Fruit fly (Drosophila melanogaster) whole organism, embryonic: Measurements from ENCODE around the gene RpS17.

Experiments
- Aef1 ChIP-seq: fragments of 200-800 bp; sonication (Bioruptor generic); IDR thresholded peaks from 3 replicates; pipeline ENCODE4 v1.3.6; 2022; ENCODE audit warnings: missing biosample characterization, missing genetic modification characterization
- Asciz ChIP-seq: fragments of 200-800 bp; sonication (Bioruptor generic); optimal IDR thresholded peaks from 2 replicates; lab custom pipeline; 2017; ENCODE audit warnings: missing biosample characterization, mild to moderate bottlenecking, missing genetic modification characterization, missing genetic modification reagents
- Awh ChIP-seq: fragments of 200-800 bp; sonication (Bioruptor generic); IDR thresholded peaks from 2 replicates; pipeline ENCODE4, ENCODE4 v1.3.6; 2022; ENCODE audit warnings: missing biosample characterization, missing genetic modification characterization
- B-H2 ChIP-seq: fragments of 200-800 bp; sonication (Bioruptor generic); optimal IDR thresholded peaks from 2 replicates; lab custom pipeline; 2018; ENCODE audit warnings: missing biosample characterization, mild to moderate bottlenecking, missing genetic modification characterization
- CG10565 ChIP-seq: fragments of 200-800 bp; sonication (Bioruptor generic); optimal IDR thresholded peaks from 3 replicates; lab custom pipeline; 2016; ENCODE audit warnings: missing biosample characterization, mild to moderate bottlenecking, missing genetic modification characterization
- CG10979 ChIP-seq: fragments of 200-800 bp; sonication (Bioruptor generic); optimal IDR thresholded peaks from 2 replicates; lab custom pipeline; 2018; ENCODE audit warnings: missing biosample characterization, mild to moderate bottlenecking, missing genetic modification characterization, moderate library complexity
- CG11085 ChIP-seq: fragments of 200-800 bp; sonication (Bioruptor generic); IDR thresholded peaks from 2 replicates; pipeline ENCODE4 v1.3.6; 2022; ENCODE audit warnings: missing biosample characterization, missing genetic modification characterization
- CG12219 ChIP-seq: fragments of 200-800 bp; sonication (Bioruptor generic); optimal IDR thresholded peaks from 3 replicates; lab custom pipeline; 2018; ENCODE audit warnings: missing biosample characterization, mild to moderate bottlenecking, missing genetic modification characterization
- CG12236 ChIP-seq: fragments of 200-800 bp; sonication (Bioruptor generic); optimal IDR thresholded peaks from 2 replicates; lab custom pipeline; 2016; ENCODE audit warnings: missing biosample characterization, missing genetic modification characterization
- CG13296 ChIP-seq: fragments of 200-800 bp; sonication (Bioruptor generic); optimal IDR thresholded peaks from 3 replicates; lab custom pipeline; 2018; ENCODE audit warnings: missing biosample characterization, mild to moderate bottlenecking, missing genetic modification characterization
- CG14014 ChIP-seq: fragments of 200-800 bp; sonication (Bioruptor generic); IDR thresholded peaks from 2 replicates; pipeline ENCODE4 v1.3.6; 2022; ENCODE audit warnings: missing biosample characterization, missing genetic modification characterization
- CG15011 ChIP-seq: fragments of 200-800 bp; sonication (Bioruptor generic); optimal IDR thresholded peaks from 3 replicates; lab custom pipeline; 2018; ENCODE audit warnings: missing biosample characterization, mild to moderate bottlenecking, missing genetic modification characterization
- CG15514 ChIP-seq: fragments of 200-800 bp; sonication (Bioruptor generic); optimal IDR thresholded peaks from 3 replicates; lab custom pipeline; 2017; ENCODE audit warnings: missing biosample characterization, missing genetic modification characterization, mild to moderate bottlenecking, moderate library complexity, missing genetic modification reagents
- CG16813 ChIP-seq: fragments of 200-800 bp; sonication (Bioruptor generic); IDR thresholded peaks from 3 replicates; pipeline ENCODE4 v1.3.6; 2022; ENCODE audit warnings: missing biosample characterization, missing genetic modification characterization; ENCODE audit not compliant: partially characterized antibody
- CG17328 ChIP-seq: fragments of 200-800 bp; sonication (Bioruptor generic); IDR thresholded peaks from 2 replicates; pipeline ENCODE4 v1.3.6; 2022; ENCODE audit warnings: missing biosample characterization, missing genetic modification characterization
- CG17829 ChIP-seq: fragments of 200-800 bp; optimal IDR thresholded peaks from 2 replicates; lab custom pipeline; 2019; ENCODE audit warnings: missing biosample characterization, mild to moderate bottlenecking, missing genetic modification characterization, moderate library complexity
- CG17912 ChIP-seq: fragments of 200-800 bp; sonication (Bioruptor generic); optimal IDR thresholded peaks from 2 replicates; lab custom pipeline; 2018; ENCODE audit warnings: missing biosample characterization, mild to moderate bottlenecking, missing genetic modification characterization
- CG1832 ChIP-seq: fragments of 200-800 bp; sonication (Bioruptor generic); optimal IDR thresholded peaks from 2 replicates; lab custom pipeline; 2017; ENCODE audit warnings: missing biosample characterization, mild to moderate bottlenecking, missing genetic modification characterization, inconsistent platforms
- CG2875 ChIP-seq: fragments of 200-800 bp; sonication (Bioruptor generic); optimal IDR thresholded peaks from 2 replicates; lab custom pipeline; 2017; ENCODE audit warnings: missing biosample characterization, mild to moderate bottlenecking, missing genetic modification characterization, missing genetic modification reagents
- CG2889 ChIP-seq: fragments of 200-800 bp; sonication (Bioruptor generic); IDR thresholded peaks from 3 replicates; pipeline ENCODE4 v1.3.6; 2022; ENCODE audit warnings: missing biosample characterization, missing genetic modification characterization
- CG31224 ChIP-seq: fragments of 200-800 bp; sonication (Bioruptor generic); IDR thresholded peaks from 2 replicates; pipeline ENCODE4 v1.3.6; 2022; ENCODE audit warnings: missing biosample characterization, missing genetic modification characterization
- CG31441 ChIP-seq: fragments of 200-800 bp; sonication (Bioruptor generic); IDR thresholded peaks from 2 replicates; pipeline ENCODE4 v1.3.6; 2022; ENCODE audit warnings: missing biosample characterization, missing genetic modification characterization
- CG42726 ChIP-seq: fragments of 200-800 bp; sonication (Bioruptor generic); IDR thresholded peaks from 2 replicates; pipeline ENCODE4 v1.3.6; 2022; ENCODE audit warnings: missing biosample characterization, missing genetic modification characterization; ENCODE audit not compliant: partially characterized antibody
- CG4360 ChIP-seq: fragments of 200-800 bp; sonication (Bioruptor generic); IDR thresholded peaks from 2 replicates; pipeline ENCODE4 v1.3.6; 2022; ENCODE audit warnings: missing biosample characterization, missing genetic modification characterization
- CG6683 ChIP-seq: fragments of 200-800 bp; sonication (Bioruptor generic); optimal IDR thresholded peaks from 2 replicates; lab custom pipeline; 2017; ENCODE audit warnings: missing biosample characterization, mild to moderate bottlenecking, missing genetic modification characterization, missing genetic modification reagents
- CG6791 ChIP-seq: fragments of 200-800 bp; sonication (Bioruptor generic); IDR thresholded peaks from 3 replicates; pipeline ENCODE4 v1.3.6; 2022; ENCODE audit warnings: missing biosample characterization, missing genetic modification characterization; ENCODE audit not compliant: partially characterized antibody
- CG7271 ChIP-seq: fragments of 200-800 bp; sonication (Bioruptor generic); optimal IDR thresholded peaks from 2 replicates; lab custom pipeline; 2018; ENCODE audit warnings: missing biosample characterization, mild to moderate bottlenecking, missing genetic modification characterization, moderate library complexity
- CG8359 ChIP-seq: fragments of 200-800 bp; sonication (Bioruptor generic); optimal IDR thresholded peaks from 2 replicates; lab custom pipeline; 2017; ENCODE audit warnings: missing biosample characterization, mild to moderate bottlenecking, missing genetic modification characterization, borderline replicate concordance
- CG8765 ChIP-seq: fragments of 200-800 bp; sonication (Bioruptor generic); IDR thresholded peaks from 2 replicates; pipeline ENCODE4 v1.3.6; 2022; ENCODE audit warnings: missing biosample characterization, missing genetic modification characterization
- E2f1 ChIP-seq: fragments of 200-800 bp; sonication (Bioruptor generic); IDR thresholded peaks from 2 replicates; pipeline ENCODE4 v1.3.6; 2022; ENCODE audit warnings: missing biosample characterization, missing genetic modification characterization
- H2.0 ChIP-seq: fragments of 200-800 bp; sonication (Bioruptor generic); IDR thresholded peaks from 2 replicates; pipeline ENCODE4 v1.3.6; 2022; ENCODE audit warnings: missing biosample characterization, missing genetic modification characterization
- HLH3B ChIP-seq: fragments of 200-800 bp; sonication (Bioruptor generic); IDR thresholded peaks from 2 replicates; pipeline ENCODE4 v1.3.6; 2022; ENCODE audit warnings: missing biosample characterization, missing genetic modification characterization
- Hand ChIP-seq: fragments of 200-800 bp; sonication (Bioruptor generic); optimal IDR thresholded peaks from 2 replicates; lab custom pipeline; 2017; ENCODE audit warnings: mild to moderate bottlenecking, missing biosample characterization, missing genetic modification reagents, missing genetic modification characterization
- HmgZ ChIP-seq: fragments of 200-800 bp; sonication (Bioruptor generic); optimal IDR thresholded peaks from 2 replicates; lab custom pipeline; 2018; ENCODE audit warnings: missing biosample characterization, mild to moderate bottlenecking, missing genetic modification characterization
- MBD-R2 ChIP-seq: fragments of 200-800 bp; sonication (Bioruptor generic); IDR thresholded peaks from 2 replicates; pipeline ENCODE4 v1.3.6; 2022; ENCODE audit warnings: missing biosample characterization, missing genetic modification characterization
- Oaz ChIP-seq: fragments of 200-800 bp; sonication (Bioruptor generic); IDR thresholded peaks from 2 replicates; pipeline ENCODE4 v1.3.6; 2022; ENCODE audit warnings: missing biosample characterization, missing genetic modification characterization
- Opbp ChIP-seq: fragments of 200-800 bp; sonication (Bioruptor generic); IDR thresholded peaks from 3 replicates; pipeline ENCODE4 v1.3.6; 2022; ENCODE audit warnings: missing biosample characterization, missing genetic modification characterization; ENCODE audit not compliant: partially characterized antibody
- Rfx ChIP-seq: fragments of 200-800 bp; sonication (Bioruptor generic); IDR thresholded peaks from 2 replicates; pipeline ENCODE4 v1.3.6; 2022; ENCODE audit warnings: missing biosample characterization, missing genetic modification characterization
- Ssrp ChIP-seq: fragments of 200-800 bp; sonication (Bioruptor generic); optimal IDR thresholded peaks from 2 replicates; lab custom pipeline; 2018; ENCODE audit warnings: missing biosample characterization, mild to moderate bottlenecking, missing genetic modification characterization, moderate library complexity
- Vsx1 ChIP-seq: fragments of 200-800 bp; sonication (Bioruptor generic); optimal IDR thresholded peaks from 2 replicates; lab custom pipeline; 2017; ENCODE audit warnings: missing biosample characterization, mild to moderate bottlenecking, missing genetic modification characterization, missing genetic modification reagents
- Xbp1 ChIP-seq: fragments of 200-800 bp; sonication (Bioruptor generic); optimal IDR thresholded peaks from 3 replicates; lab custom pipeline; 2016; ENCODE audit warnings: missing biosample characterization, mild to moderate bottlenecking, missing genetic modification characterization
- chn ChIP-seq: fragments of 200-800 bp; sonication (Bioruptor generic); optimal IDR thresholded peaks from 2 replicates; lab custom pipeline; 2016; ENCODE audit warnings: missing biosample characterization, missing genetic modification characterization
- schlank ChIP-seq: fragments of 200-800 bp; sonication (Bioruptor generic); optimal IDR thresholded peaks from 2 replicates; lab custom pipeline; 2018; ENCODE audit warnings: missing biosample characterization, mild to moderate bottlenecking, missing genetic modification characterization
- sd ChIP-seq: fragments of 200-800 bp; sonication (Bioruptor generic); optimal IDR thresholded peaks from 3 replicates; lab custom pipeline; 2018; ENCODE audit warnings: missing biosample characterization, mild to moderate bottlenecking, missing genetic modification characterization, moderate library complexity
- shn ChIP-seq: fragments of 200-800 bp; sonication (Bioruptor generic); optimal IDR thresholded peaks from 3 replicates; lab custom pipeline; 2016; ENCODE audit warnings: missing biosample characterization, missing genetic modification characterization
- unc-4 ChIP-seq: fragments of 200-800 bp; sonication (Bioruptor generic); IDR thresholded peaks from 2 replicates; pipeline ENCODE4 v1.3.6; 2022; ENCODE audit warnings: missing biosample characterization, missing genetic modification characterization; ENCODE audit not compliant: partially characterized antibody
- vvl ChIP-seq: fragments of 200-800 bp; sonication (Bioruptor generic); IDR thresholded peaks from 2 replicates; pipeline ENCODE4 v1.3.6; 2022; ENCODE audit warnings: missing biosample characterization, missing genetic modification characterization

The RpS17 gene

DNA sequence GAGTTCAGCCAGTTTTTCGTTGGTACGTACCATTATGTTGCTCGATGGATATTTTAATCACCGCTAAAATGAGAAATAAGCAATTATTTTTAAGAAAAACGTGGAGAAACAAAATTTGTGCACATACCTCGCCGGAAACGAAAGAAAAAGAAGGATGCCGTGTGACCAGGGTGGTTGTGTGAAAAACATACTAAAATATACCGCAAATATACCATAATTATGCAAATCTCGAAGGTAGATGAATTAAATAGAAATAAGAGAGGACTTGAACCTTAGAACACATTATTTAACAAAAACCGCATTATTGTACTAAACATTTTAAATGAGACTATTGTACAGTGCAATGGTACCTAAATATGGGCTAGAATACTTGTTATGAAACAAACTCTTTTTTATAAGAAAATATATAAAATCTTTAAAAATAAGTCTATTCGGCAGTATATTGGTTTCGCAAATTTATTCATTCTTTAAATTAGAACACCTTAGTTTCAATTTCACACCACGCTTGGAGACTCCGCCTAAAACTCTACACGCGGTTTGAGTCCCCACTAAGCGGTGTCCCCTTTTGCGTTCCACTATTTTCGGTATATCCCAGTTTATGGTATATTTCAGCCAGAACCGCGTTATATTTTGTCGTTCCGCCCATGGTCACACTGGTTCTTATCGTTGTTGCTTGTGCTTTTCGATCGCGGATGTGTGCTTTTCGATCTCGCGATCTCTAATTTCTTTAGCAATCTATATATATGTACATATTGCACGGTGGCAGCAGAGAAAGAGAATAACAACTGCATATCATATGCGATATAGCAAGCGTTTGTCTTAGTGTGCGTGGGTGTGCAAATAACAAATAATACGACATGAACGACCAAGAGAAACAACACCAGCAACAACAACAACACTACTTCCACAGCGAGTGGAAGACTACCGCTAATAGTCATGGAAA, at the start of gene RpS17, which contains the start of gene MTF-1 (continued):
- TF ChIP-seq CG12236 (GFP tag; lab: Kevin White, UChicago) (peak; percentile 30), CG10979 (tag; lab: Kevin White, UChicago) (no peak), CG6683 (GFP tag; lab: Kevin White, UChicago) (no peak), MBD-R2 (peak; percentile 43; the same call in 1 of the 2 replicates), CG42726 (no peak), HmgZ (tag; lab: Kevin White, UChicago) (peak; percentile 48), CG7271 (peak; percentile 60), sd (tag; lab: Kevin White, UChicago) (no peak), shn (GFP tag; lab: Kevin White, UChicago) (peak; percentile 2), CG31224 (GFP tag; lab: Robert Waterston, UW) (no peak), CG10565 (GFP tag; lab: Kevin White, UChicago) (no peak), Xbp1 (peak; percentile 41), Opbp (GFP tag; lab: Robert Waterston, UW) (no peak), CG31441 (GFP tag; lab: Robert Waterston, UW) (peak; percentile 41; the same call in 1 of the 2 replicates), H2.0 (GFP tag; lab: Robert Waterston, UW) (no peak), HLH3B (peak; percentile 34; the same call in 1 of the 2 replicates), E2f1 (no peak), CG2889 (GFP tag; lab: Robert Waterston, UW) (no peak), Rfx (peak; percentile 70), CG4360 (GFP tag; lab: Robert Waterston, UW) (peak; percentile 87), unc-4 (no peak), CG14014 (GFP tag; lab: Robert Waterston, UW) (peak; percentile 39; the same call in 1 of the 2 replicates), Ssrp (tag; lab: Kevin White, UChicago) (no peak), CG8765 (GFP tag; lab: Robert Waterston, UW) (no peak), CG1832 (GFP tag; lab: Kevin White, UChicago) (no peak), B-H2 (GFP tag; lab: Kevin White, UChicago) (peak; percentile 44), CG2875 (GFP tag; lab: Kevin White, UChicago) (no peak), CG17912 (GFP tag; lab: Kevin White, UChicago) (peak; percentile 78), Asciz (GFP tag; lab: Kevin White, UChicago) (peak; percentile 45), CG16813 (GFP tag; lab: Robert Waterston, UW) (no peak), CG11085 (GFP tag; lab: Robert Waterston, UW) (0 out of 2 replicates have a peak, but pooled peaks have one; percentile 30), Oaz (GFP tag; lab: Robert Waterston, UW) (no peak), CG17829 (tag; lab: Kevin White, UChicago) (peak; percentile 28), Awh (GFP tag; lab: Robert Waterston, UW) (peak; percentile 38; the same call in 1 of the 2 replicates), CG13296 (GFP tag; lab: Kevin White, UChicago) (peak; percentile 58), CG8359 (GFP tag; lab: Kevin White, UChicago) (no peak), schlank (tag; lab: Kevin White, UChicago) (peak; percentile 46), CG15011 (GFP tag; lab: Kevin White, UChicago) (peak; percentile 41), CG6791 (GFP tag; lab: Robert Waterston, UW) (no peak), Aef1 (GFP tag; lab: Robert Waterston, UW) (no peak), Vsx1 (GFP tag; lab: Kevin White, UChicago) (peak; percentile 51), Hand (GFP tag; lab: Kevin White, UChicago) (peak; percentile 37), chn (GFP tag; lab: Kevin White, UChicago) (no peak), CG12219 (GFP tag; lab: Kevin White, UChicago) (peak; percentile 45), CG15514 (GFP tag; lab: Kevin White, UChicago) (peak; percentile 30), vvl (GFP tag; lab: Robert Waterston, UW) (peak; percentile 93), CG17328 (GFP tag; lab: Robert Waterston, UW) (peak; percentile 81)
